Worm (Caenorhabditis elegans): ENCODE data around the gene Y37D8A.2.

DNA sequence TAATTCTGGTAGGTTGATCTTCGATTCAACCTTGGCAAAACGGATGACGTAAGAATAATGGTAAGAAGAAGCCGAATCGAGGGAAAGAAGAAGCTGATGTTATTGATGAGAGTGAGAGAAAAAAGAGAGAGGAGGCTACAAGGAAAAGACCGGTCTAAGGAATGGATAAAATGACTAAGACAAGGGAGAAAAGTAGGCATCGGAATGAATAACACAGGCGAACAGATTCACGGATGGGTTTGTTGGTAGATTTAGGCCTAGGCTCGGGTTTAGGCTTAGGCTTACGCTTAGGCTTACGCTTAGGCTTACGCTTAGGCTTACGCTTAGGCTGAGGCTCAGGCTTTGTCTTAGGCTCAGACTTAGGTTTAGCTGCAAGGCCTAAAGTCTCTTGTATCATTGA, 21.5 kb upstream of the Y37D8A.2 start, which contains the start of gene agmo-1:
- TF ChIP-seq ztf-4 (tag; optimal IDR thresholded peaks at IDR 0.05) (no peak), nhr-237 (tag; optimal IDR thresholded peaks at IDR 0.05) (no peak), ceh-82 (tag; optimal IDR thresholded peaks at IDR 0.05) (no peak), unc-62 (GFP tag; optimal IDR thresholded peaks at IDR 0.05) (no peak), fos-1 (tag; optimal IDR thresholded peaks at IDR 0.05) (no peak)
